Fruit fly (Drosophila melanogaster) S2 (cell line): ENCODE data around the gene CG34289.

Source experiments
- CG8478 ChIP-seq: fragments of >200 bp; optimal IDR thresholded peaks from 2 replicates; lab custom pipeline; 2018
- CTCF ChIP-seq, 2 experiments: fragments of >200 bp; optimal IDR thresholded peaks; 2 replicates each; lab custom pipeline; 2018

The CG34289 gene

DNA sequence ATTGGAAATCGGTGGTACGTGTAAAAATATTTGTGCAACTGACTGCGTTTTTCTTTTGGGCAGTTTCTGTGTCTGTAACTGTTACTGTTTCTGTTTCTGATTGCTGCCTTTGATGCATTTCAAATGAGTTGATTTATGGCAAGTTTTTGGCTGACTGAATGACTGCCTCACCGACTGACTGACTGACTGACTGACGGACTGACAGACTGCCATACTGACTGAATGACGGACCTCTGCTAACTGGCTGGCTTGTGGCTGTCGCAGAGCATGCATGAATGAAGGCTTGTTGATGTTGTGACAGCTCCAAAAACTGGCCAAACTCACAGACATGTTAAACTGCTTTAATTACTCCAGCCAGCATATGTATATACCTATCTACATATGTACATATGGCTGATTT, 3.8 kb downstream of the CG34289 start:
- TF ChIP-seq CTCF (optimal IDR thresholded peaks at IDR 0.05; lab: Kevin White, UChicago) (no peak), CG8478 (lab: Kevin White, UChicago) (no peak)

DNA sequence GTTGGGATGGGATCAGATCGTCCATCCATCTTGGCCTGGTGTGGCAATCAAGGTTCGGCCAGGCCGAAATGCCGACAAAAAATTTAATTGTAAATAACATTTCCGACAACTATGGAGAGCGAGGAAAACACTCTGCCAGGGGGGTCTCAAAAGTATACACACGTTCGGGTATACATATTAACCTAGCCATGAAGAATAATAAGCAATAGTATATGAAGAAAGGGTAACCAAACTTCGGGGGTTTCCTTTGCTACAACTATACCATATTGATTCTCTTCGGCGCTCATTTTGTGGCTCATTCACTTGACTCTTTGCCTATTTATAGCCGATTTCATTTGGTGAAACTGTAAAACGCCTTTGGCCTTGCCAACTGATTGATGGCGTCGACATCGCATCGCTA, 10.0 kb downstream of the CG34289 start:
- no peak for TF ChIP-seq CTCF (optimal IDR thresholded peaks at IDR 0.05; lab: Kevin White, UChicago)
- TF ChIP-seq CG8478 (lab: Kevin White, UChicago) = no peak

DNA sequence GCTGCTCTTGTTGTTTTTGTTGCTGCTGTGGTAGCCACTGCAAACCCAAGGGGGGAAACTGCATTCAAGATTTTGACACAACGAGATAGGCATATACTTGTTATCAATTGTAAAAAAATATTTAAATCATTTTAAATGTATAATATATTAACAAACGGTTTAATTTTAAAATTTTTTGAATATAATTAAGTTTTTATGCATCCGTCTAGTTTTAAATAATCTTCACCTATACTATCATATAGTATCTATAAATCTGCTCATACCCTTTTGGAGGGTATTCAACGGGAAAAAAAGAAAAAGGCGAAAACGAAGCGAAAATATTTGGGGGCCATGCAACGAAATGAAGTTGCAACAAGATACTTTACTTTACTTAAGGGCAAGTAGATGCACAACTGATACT, 10.8 kb downstream of the CG34289 start:
- no peak for TF ChIP-seq CG8478 (lab: Kevin White, UChicago)
- no peak for TF ChIP-seq CTCF (optimal IDR thresholded peaks at IDR 0.05; lab: Kevin White, UChicago)

DNA sequence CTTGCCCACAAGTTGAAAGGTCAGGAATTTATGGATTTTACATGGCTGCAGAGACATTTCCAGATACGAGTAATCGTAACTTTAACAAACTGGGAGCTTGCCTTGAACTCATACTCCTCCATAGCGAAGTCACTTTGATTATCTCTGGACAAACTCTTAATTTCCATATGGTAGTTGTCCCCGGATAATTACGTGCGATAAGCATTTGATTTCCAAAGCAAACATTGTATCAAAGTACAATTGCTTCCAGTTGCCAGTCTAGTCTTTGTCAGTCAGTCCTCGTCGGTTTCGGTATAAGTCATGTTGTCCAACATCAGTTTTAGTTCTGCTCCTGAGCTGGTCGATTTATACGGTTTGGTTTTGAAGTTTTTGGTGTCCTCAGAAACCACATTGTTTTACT, 20.1 kb downstream of the CG34289 start, which contains the start of gene Ir94h:
Gene Ir94h (plus strand): TSS at position 301 of the 400 bp plus-strand sequence.
- TF ChIP-seq CTCF (optimal IDR thresholded peaks at IDR 0.05; lab: Kevin White, UChicago) (no peak), CG8478 (lab: Kevin White, UChicago) (no peak)

DNA sequence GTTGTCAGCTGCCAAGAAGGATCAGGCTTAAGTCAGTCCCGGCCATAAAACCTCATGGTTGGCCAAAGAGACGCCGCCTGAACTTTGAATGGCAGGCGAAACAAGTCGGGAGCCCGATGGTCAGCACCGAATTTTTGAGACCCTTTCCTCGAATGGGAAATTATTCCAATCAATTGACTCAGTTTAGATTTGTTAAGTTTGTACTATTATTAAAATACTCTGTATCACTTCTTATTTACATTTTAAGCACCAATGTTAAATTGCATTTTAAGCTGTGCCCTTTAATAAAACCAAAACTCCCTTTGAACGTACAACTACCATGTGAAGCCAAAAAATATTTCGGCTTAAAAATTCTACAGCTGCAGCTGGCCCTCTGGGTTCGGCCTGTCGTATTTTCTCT, 20.5 kb downstream of the CG34289 start:
- TF ChIP-seq CG8478 (lab: Kevin White, UChicago) (no peak), CTCF (optimal IDR thresholded peaks at IDR 0.05; lab: Kevin White, UChicago) (no peak)

DNA sequence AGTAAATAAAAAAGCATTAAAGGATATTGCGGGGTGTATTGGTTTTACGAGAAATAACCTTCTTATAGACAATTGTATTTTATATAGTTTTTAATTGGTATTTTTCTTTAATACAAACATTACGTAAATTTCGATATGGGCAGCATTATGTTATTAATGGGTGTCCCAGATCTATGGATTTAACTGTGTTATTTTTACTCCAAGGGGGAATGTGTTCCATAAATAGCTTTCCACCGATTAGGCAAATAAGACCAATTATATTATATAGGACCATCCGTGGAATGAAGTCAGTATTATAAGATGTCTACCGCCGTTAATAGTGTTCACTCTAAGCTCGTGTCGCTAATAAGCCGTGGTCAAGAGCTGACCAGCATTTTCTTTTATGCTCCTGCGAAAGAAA, 23.7 kb downstream of the CG34289 start, which contains the start of gene Ir94g:
Gene Ir94g (plus strand): TSS at position 301 of the 400 bp plus-strand sequence.
- no peak for TF ChIP-seq CTCF (optimal IDR thresholded peaks at IDR 0.05; lab: Kevin White, UChicago)
- no peak for TF ChIP-seq CG8478 (lab: Kevin White, UChicago)

DNA sequence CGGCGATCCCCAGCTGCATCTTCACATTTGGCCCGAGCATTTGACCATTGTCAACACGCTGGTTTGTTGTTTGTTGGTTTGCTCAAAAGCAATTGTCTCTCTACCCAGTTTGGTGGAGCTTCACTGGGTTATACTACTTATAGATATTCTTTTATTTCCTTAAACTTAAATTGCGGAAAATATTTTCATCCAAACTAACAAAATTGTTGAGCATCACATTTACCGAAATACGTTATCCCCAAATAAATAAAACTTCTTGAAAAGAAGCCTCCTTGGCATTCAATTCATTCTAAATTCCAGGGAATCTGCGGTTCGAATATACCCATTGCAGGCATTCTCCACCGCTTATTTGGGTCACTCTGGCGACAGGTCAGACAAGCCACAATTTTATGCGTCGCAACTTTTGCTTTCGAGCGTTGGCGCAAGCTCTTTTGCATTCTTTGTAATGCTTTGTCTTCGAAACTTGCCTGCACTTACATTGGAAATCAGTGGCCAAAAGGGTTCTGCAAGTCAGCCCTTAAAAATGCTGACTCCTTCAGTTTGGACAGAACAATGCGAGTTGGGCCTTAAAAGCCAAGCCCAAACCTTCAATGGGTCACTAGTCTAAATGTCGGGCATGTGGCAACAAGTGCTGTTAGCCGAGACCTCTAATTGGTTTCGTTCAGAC, 25.9 kb downstream of the CG34289 start, which contains the start of gene Ir94f:
Gene Ir94f (plus strand): TSS at position 617 of the 667 bp plus-strand sequence.
- no peak for TF ChIP-seq CTCF (optimal IDR thresholded peaks at IDR 0.05; lab: Kevin White, UChicago)

DNA sequence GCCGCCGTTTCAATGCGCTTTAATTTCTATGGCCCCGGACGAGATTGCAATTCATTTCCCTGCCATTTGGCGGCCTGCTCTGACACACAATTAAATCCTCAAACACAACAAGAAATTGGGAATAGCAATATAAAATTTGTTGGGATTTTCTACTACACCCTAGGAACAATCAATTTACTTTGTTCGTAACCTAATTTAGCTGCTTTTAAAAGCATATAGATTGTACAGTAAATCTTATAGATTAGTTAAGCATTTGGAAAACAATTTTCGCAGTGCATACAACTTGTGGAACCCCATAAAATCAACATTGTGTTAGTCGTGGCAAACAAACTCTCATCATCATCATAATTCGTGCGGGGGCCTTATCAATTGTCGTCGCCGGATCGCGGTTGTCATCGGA, 31.2 kb downstream of the CG34289 start:
- no peak for TF ChIP-seq CG8478 (lab: Kevin White, UChicago)
- TF ChIP-seq CTCF (optimal IDR thresholded peaks at IDR 0.05; lab: Kevin White, UChicago) = no peak

DNA sequence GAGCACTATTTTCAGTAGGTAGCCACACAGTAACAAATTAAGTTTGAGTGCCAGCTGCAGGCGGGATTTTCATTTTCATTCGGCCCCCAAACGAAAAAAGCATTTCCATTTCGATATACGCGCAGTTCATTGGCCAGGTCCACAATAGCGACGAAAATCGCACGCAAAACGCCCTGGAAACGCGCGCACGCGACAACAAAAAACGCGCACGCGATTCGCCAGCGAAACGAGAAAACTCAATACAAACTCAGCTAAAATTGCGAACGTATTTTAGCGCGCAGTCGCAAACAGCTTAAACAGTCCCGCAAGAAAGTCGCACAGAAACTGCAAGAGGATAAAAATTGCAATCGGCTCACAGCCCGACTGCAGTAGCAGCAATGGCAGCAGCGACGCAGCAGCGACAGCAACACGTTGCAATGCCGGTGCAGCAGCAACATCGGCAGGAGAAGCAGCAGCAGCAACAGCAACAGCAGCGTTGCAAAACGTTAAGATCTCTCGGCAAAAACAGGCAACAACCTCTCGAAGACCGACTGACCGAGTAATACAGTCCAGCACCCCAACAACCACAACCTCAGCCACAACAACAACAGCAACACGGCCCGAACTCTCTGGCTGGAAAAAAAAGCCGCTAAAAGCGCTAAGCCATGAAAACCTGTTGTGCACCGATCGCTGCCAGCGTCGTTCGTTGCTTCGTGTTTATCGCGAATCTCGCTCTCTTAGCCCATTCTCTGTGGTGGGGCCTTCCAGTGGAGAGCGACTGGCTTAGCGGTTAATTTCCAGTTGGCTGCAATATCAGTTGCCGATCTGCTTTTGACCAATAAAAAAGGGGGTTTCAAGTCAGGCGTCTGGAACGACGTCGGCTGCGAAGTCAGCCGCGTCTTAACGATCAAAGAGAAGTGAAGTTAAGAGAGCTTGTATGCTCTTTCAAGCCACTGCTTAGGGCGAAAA, 35.0 kb downstream of the CG34289 start, which contains the start of gene CG4374:
Gene CG4374 (minus strand): TSS at position 268 of the 948 bp plus-strand sequence.
- TF ChIP-seq CG8478 (lab: Kevin White, UChicago) (no peak), CTCF (optimal IDR thresholded peaks at IDR 0.05; lab: Kevin White, UChicago) (no peak)

DNA sequence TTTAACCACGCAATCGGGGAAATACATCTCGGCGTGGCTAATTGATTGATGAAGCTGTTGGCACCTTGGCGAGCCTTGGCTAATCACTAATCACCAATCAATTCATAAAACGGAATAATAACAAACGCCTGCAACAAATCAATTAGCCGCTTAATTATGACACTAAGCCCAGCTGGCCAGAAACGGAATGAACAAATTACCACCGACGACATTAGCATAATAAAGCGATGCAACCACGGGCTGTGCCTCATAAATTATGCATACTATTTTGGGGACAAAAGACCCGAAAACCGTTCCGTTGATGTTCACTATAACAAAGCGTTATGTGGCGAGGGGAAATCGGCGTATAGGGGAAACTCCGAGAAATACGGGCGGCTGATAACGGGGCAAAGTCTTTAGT, 46.6 kb downstream of the CG34289 start:
- TF ChIP-seq CG8478 (lab: Kevin White, UChicago) = no peak
- no peak for TF ChIP-seq CTCF (optimal IDR thresholded peaks at IDR 0.05; lab: Kevin White, UChicago)
